Fruit fly (Drosophila melanogaster) whole organism, wandering third instar larva: ENCODE results near the gene Pgm1.

Experiments
- Abd-B ChIP-seq: fragments of >200 bp; optimal IDR thresholded peaks from 2 replicates; lab custom pipeline; 2017; ENCODE audit warnings: missing biosample characterization, missing genetic modification characterization
- Dfd ChIP-seq: fragments of >200 bp; optimal IDR thresholded peaks from 2 replicates; lab custom pipeline; 2017; ENCODE audit warnings: missing biosample characterization, missing genetic modification characterization
- Hnf4 ChIP-seq: fragments of 200-800 bp; sonication (Bioruptor generic); optimal IDR thresholded peaks from 2 replicates; lab custom pipeline; 2016; ENCODE audit warnings: missing biosample characterization, mild to moderate bottlenecking, missing genetic modification characterization
- Hr83 ChIP-seq: fragments of 200-300 bp; sonication (Bioruptor generic); optimal IDR thresholded peaks from 2 replicates; lab custom pipeline; 2016; ENCODE audit warnings: missing biosample characterization, mild to moderate bottlenecking, missing genetic modification characterization, moderate library complexity; ENCODE audit not compliant: poor library complexity, severe bottlenecking
- Myc ChIP-seq: fragments of >200 bp; optimal IDR thresholded peaks from 2 replicates; lab custom pipeline; 2017
- sage ChIP-seq: fragments of 200-800 bp; sonication (Bioruptor generic); optimal IDR thresholded peaks from 2 replicates; lab custom pipeline; 2016; ENCODE audit warnings: missing biosample characterization, mild to moderate bottlenecking, missing genetic modification characterization
- usp ChIP-seq: fragments of >200 bp; optimal IDR thresholded peaks from 2 replicates; lab custom pipeline; 2017; ENCODE audit warnings: missing biosample characterization, missing genetic modification characterization
- woc ChIP-seq: sonication (Bioruptor generic); optimal IDR thresholded peaks from 2 replicates; lab custom pipeline; 2016; ENCODE audit warnings: missing biosample characterization, mild to moderate bottlenecking, missing genetic modification characterization

- TF ChIP-seq usp (GFP tag; lab: Kevin White, UChicago) (no peak), Myc (no peak), woc (no peak), Abd-B (GFP tag; lab: Kevin White, UChicago) (no peak), sage (no peak), Dfd (GFP tag; lab: Kevin White, UChicago) (no peak), Hnf4 (GFP tag; lab: Kevin White, UChicago) (no peak), Hr83 (no peak)
These were observed 44.6 kb downstream of the Pgm1 start, which contains the start of gene CG13075 for dm6 chr3L:16083693-16084092.
